Fruit fly (Drosophila melanogaster): ENCODE results near the gene TfIIFalpha.

DNA sequence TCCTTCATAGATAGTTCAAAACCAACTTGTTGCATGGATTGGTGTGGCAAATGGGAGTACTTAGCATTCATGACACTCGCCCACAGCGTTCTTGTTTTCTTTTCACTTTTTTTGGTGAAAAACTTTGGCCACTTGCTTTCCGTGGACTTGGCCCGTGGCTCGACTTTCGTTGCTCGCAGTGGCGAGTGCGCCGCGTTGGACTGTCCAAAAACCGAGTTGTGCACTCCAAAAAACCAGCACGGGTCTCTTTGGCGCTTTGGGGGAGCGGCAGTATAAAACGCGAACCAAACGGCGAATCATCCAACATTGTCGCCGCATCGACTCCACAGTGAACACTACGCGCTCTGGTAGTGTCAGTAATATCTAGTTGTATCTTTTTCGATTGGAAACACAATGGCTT, 40.5 kb upstream of the TfIIFalpha start, which contains the start of gene Osi20:
- TF ChIP-seq h (optimal IDR thresholded peaks at IDR 0.05) (no peak), insv (optimal IDR thresholded peaks at IDR 0.05) (no peak)
